Worm (Caenorhabditis elegans) whole organism, late embryonic: Measurements from ENCODE around the gene T20F7.1.

Source experiments
- K02D7.2 ChIP-seq: sonication (generic microtip); optimal IDR thresholded peaks from 2 replicates; lab custom pipeline; 2017; ENCODE audit warnings: mild to moderate bottlenecking, missing genetic modification characterization, missing compliant biosample characterization
- K09A11.1 ChIP-seq: sonication (generic microtip); optimal IDR thresholded peaks from 2 replicates; lab custom pipeline; 2017; ENCODE audit warnings: antibody characterized with exemption, mild to moderate bottlenecking, missing genetic modification characterization, missing compliant biosample characterization; ENCODE audit not compliant: insufficient read depth
- ama-1 ChIP-seq: fragments of 150-350 bp; optimal IDR thresholded peaks from 2 replicates; lab custom pipeline; 2014
- dmd-4 ChIP-seq: sonication (generic microtip); optimal IDR thresholded peaks from 2 replicates; lab custom pipeline; 2016; ENCODE audit warnings: borderline replicate concordance, missing genetic modification characterization, missing compliant biosample characterization
- elt-4 ChIP-seq: sonication (generic microtip); optimal IDR thresholded peaks from 2 replicates; lab custom pipeline; 2016; ENCODE audit warnings: missing genetic modification characterization, missing compliant biosample characterization
- lin-11 ChIP-seq: fragments of 200-800 bp; sonication (Bioruptor generic); optimal IDR thresholded peaks from 2 replicates; lab custom pipeline; 2018; ENCODE audit warnings: mild to moderate bottlenecking, missing genetic modification characterization, missing compliant biosample characterization
- odd-2 ChIP-seq: sonication (generic microtip); optimal IDR thresholded peaks from 2 replicates; lab custom pipeline; 2017; ENCODE audit warnings: antibody characterized with exemption, mild to moderate bottlenecking, missing genetic modification characterization, missing compliant biosample characterization
- pag-3 ChIP-seq: sonication (generic microtip); optimal IDR thresholded peaks from 2 replicates; lab custom pipeline; 2016; ENCODE audit warnings: missing compliant biosample characterization, missing genetic modification characterization, borderline replicate concordance
- pqm-1 ChIP-seq: sonication (generic microtip); optimal IDR thresholded peaks from 2 replicates; lab custom pipeline; 2016; ENCODE audit warnings: missing genetic modification characterization, missing compliant biosample characterization
- tbx-7 ChIP-seq: sonication (generic microtip); optimal IDR thresholded peaks from 2 replicates; lab custom pipeline; 2016; ENCODE audit warnings: missing genotype, missing genetic modification characterization, missing compliant biosample characterization
- unc-3 ChIP-seq, 2 experiments: fragments of 200-800 bp in 1 of 2; sonication (Bioruptor generic) in 1 of 2; sonication (generic microtip) in 1 of 2; conservative IDR thresholded peaks in 1 of 2; optimal IDR thresholded peaks in 1 of 2; 2 replicates each; pipeline versions ENCODE4 v1.3.6 to Lab custom; 2016 to 2022; ENCODE audit warnings: missing compliant biosample characterization in 2 of 2, missing genetic modification characterization in 2 of 2, missing genetic modification reagents in 1 of 2
- unc-55 ChIP-seq: sonication (generic microtip); optimal IDR thresholded peaks from 2 replicates; lab custom pipeline; 2017; ENCODE audit warnings: missing biosample characterization, missing genetic modification reagents, missing genetic modification characterization

DNA sequence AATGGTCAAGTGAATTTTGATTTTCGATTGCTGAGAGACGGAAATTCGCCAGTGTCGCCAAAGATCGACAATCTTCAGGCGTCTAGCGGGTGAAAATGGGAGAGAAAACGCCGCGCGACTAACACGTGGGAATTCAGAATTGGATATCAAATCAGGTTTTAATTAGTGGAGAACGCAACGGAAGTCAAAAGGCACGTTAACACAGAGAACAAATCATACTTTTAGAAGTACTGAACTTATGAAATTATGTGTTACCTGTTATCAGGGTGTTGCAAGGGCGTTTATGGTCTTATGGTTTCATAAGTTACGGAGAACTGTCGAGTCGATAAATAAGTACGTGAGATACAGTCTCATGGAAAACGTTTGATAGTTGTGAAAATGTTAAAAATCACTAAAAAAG is 1.4 kb upstream of the T20F7.1 start:
- TF ChIP-seq unc-55 (GFP tag; lab: Kevin White, UChicago) (no peak), dmd-4 (tag; lab: Kevin White, UChicago) (no peak), K09A11.1 (no peak), pqm-1 (no peak), odd-2 (no peak), tbx-7 (no peak), elt-4 (no peak), K02D7.2 (tag; lab: Kevin White, UChicago) (no peak), ama-1 (lab: Kevin White, UChicago) (no peak), pag-3 (tag; lab: Kevin White, UChicago) (no peak), lin-11 (no peak), unc-3 (GFP tag; conservative IDR thresholded peaks at IDR 0.05; lab: Robert Waterston, UW) (no peak), unc-3 (tag; optimal IDR thresholded peaks at IDR 0.05; lab: Kevin White, UChicago) (no peak)
